Fruit fly (Drosophila melanogaster) whole organism, embryonic: ENCODE results near the gene Bug22.

Experiments
- CG10274 ChIP-seq: fragments of 200-800 bp; sonication (Bioruptor generic); optimal IDR thresholded peaks from 3 replicates; lab custom pipeline; 2017; ENCODE audit warnings: missing biosample characterization, mild to moderate bottlenecking, missing genetic modification characterization
- CG10654 ChIP-seq: fragments of 200-800 bp; sonication (Bioruptor generic); optimal IDR thresholded peaks from 2 replicates; lab custom pipeline; 2016; ENCODE audit warnings: missing biosample characterization, missing genetic modification characterization
- CG11695 ChIP-seq: fragments of 200-800 bp; sonication (Bioruptor generic); IDR thresholded peaks from 3 replicates; pipeline ENCODE4 v1.3.6; 2022; ENCODE audit warnings: missing biosample characterization, missing genetic modification characterization
- CG11723 ChIP-seq: fragments of 200-800 bp; sonication (Bioruptor generic); optimal IDR thresholded peaks from 2 replicates; lab custom pipeline; 2017; ENCODE audit warnings: missing biosample characterization, mild to moderate bottlenecking, missing genetic modification characterization
- CG1233 ChIP-seq: fragments of 200-800 bp; sonication (Bioruptor generic); optimal IDR thresholded peaks from 4 replicates; lab custom pipeline; 2018; ENCODE audit warnings: missing biosample characterization, mild to moderate bottlenecking, missing genetic modification characterization
- CG13624 ChIP-seq: fragments of 200-800 bp; sonication (Bioruptor generic); optimal IDR thresholded peaks from 2 replicates; lab custom pipeline; 2016; ENCODE audit warnings: missing biosample characterization, missing genetic modification characterization
- CG14860 ChIP-seq: fragments of 200-800 bp; sonication (Bioruptor generic); IDR thresholded peaks from 3 replicates; pipeline ENCODE4 v1.3.6; 2022; ENCODE audit warnings: missing biosample characterization, missing genetic modification characterization; ENCODE audit not compliant: partially characterized antibody
- CG1647 ChIP-seq: fragments of 200-800 bp; sonication (Bioruptor generic); optimal IDR thresholded peaks from 3 replicates; lab custom pipeline; 2016; ENCODE audit warnings: missing biosample characterization, missing genetic modification characterization
- CG17612 ChIP-seq: fragments of 200-800 bp; sonication (Bioruptor generic); IDR thresholded peaks from 2 replicates; pipeline ENCODE4 v1.3.6; 2022; ENCODE audit warnings: missing biosample characterization, missing genetic modification characterization
- CG17829 ChIP-seq: fragments of 200-800 bp; optimal IDR thresholded peaks from 2 replicates; lab custom pipeline; 2019; ENCODE audit warnings: missing biosample characterization, mild to moderate bottlenecking, missing genetic modification characterization, moderate library complexity
- CG18476 ChIP-seq: fragments of 200-800 bp; sonication (Bioruptor generic); optimal IDR thresholded peaks from 2 replicates; lab custom pipeline; 2016; ENCODE audit warnings: missing biosample characterization, mild to moderate bottlenecking, missing genetic modification characterization
- CG18599 ChIP-seq: fragments of 200-800 bp; sonication (Bioruptor generic); optimal IDR thresholded peaks from 3 replicates; lab custom pipeline; 2017; ENCODE audit warnings: missing biosample characterization, missing genetic modification characterization, mild to moderate bottlenecking, moderate library complexity, missing genetic modification reagents
- CG31365 ChIP-seq: fragments of 200-800 bp; sonication (Bioruptor generic); optimal IDR thresholded peaks from 2 replicates; lab custom pipeline; 2018; ENCODE audit warnings: missing biosample characterization, mild to moderate bottlenecking, missing genetic modification characterization
- CG31441 ChIP-seq: fragments of 200-800 bp; sonication (Bioruptor generic); IDR thresholded peaks from 2 replicates; pipeline ENCODE4 v1.3.6; 2022; ENCODE audit warnings: missing biosample characterization, missing genetic modification characterization
- CG3407 ChIP-seq: fragments of 200-800 bp; sonication (Bioruptor generic); optimal IDR thresholded peaks from 2 replicates; lab custom pipeline; 2018; ENCODE audit warnings: missing biosample characterization, mild to moderate bottlenecking, missing genetic modification characterization
- CG3995 ChIP-seq: fragments of 200-800 bp; sonication (Bioruptor generic); optimal IDR thresholded peaks from 3 replicates; lab custom pipeline; 2016; ENCODE audit warnings: missing biosample characterization, missing genetic modification characterization
- CG7839 ChIP-seq: fragments of 200-800 bp; sonication (Bioruptor generic); optimal IDR thresholded peaks from 3 replicates; lab custom pipeline; 2018; ENCODE audit warnings: missing biosample characterization, mild to moderate bottlenecking, missing genetic modification characterization, moderate library complexity
- CG8359 ChIP-seq: fragments of 200-800 bp; sonication (Bioruptor generic); optimal IDR thresholded peaks from 2 replicates; lab custom pipeline; 2017; ENCODE audit warnings: missing biosample characterization, mild to moderate bottlenecking, missing genetic modification characterization, borderline replicate concordance
- Camta ChIP-seq: fragments of 200-800 bp; sonication (Bioruptor generic); optimal IDR thresholded peaks from 2 replicates; lab custom pipeline; 2016; ENCODE audit warnings: missing biosample characterization, missing genetic modification characterization
- Chrac-16 ChIP-seq: fragments of 200-800 bp; sonication (Bioruptor generic); optimal IDR thresholded peaks from 3 replicates; lab custom pipeline; 2016; ENCODE audit warnings: missing biosample characterization, missing genetic modification characterization
- CoRest ChIP-seq: fragments of 200-800 bp; sonication (Bioruptor generic); optimal IDR thresholded peaks from 3 replicates; lab custom pipeline; 2018; ENCODE audit warnings: missing biosample characterization, mild to moderate bottlenecking, missing genetic modification characterization, moderate library complexity
- Dp ChIP-seq: fragments of 200-800 bp; sonication (Bioruptor generic); optimal IDR thresholded peaks from 2 replicates; lab custom pipeline; 2018; ENCODE audit warnings: missing biosample characterization, mild to moderate bottlenecking, missing genetic modification characterization, moderate library complexity
- Fer1 ChIP-seq: fragments of 200-800 bp; sonication (Bioruptor generic); optimal IDR thresholded peaks from 2 replicates; lab custom pipeline; 2017; ENCODE audit warnings: missing biosample characterization, mild to moderate bottlenecking, missing genetic modification characterization
- Fer3 ChIP-seq: fragments of 200-800 bp; sonication (Bioruptor generic); optimal IDR thresholded peaks from 2 replicates; lab custom pipeline; 2018; ENCODE audit warnings: missing biosample characterization, mild to moderate bottlenecking, missing genetic modification characterization, moderate library complexity
- HLH3B ChIP-seq: fragments of 200-800 bp; sonication (Bioruptor generic); IDR thresholded peaks from 2 replicates; pipeline ENCODE4 v1.3.6; 2022; ENCODE audit warnings: missing biosample characterization, missing genetic modification characterization
- HLH54F ChIP-seq: fragments of 200-800 bp; sonication (Bioruptor generic); optimal IDR thresholded peaks from 3 replicates; lab custom pipeline; 2016; ENCODE audit warnings: missing biosample characterization, missing genetic modification characterization
- Hr78 ChIP-seq, 2 experiments: fragments of 200-800 bp in 1 of 2; fragments of >200 bp in 1 of 2; sonication (Bioruptor generic) in 1 of 2; optimal IDR thresholded peaks; 2 replicates each; lab custom pipeline; 2017 to 2019; ENCODE audit warnings: missing biosample characterization in 2 of 2, missing genetic modification characterization in 2 of 2, mild to moderate bottlenecking in 1 of 2, moderate library complexity in 1 of 2
- Lpt ChIP-seq: fragments of >200 bp; optimal IDR thresholded peaks from 2 replicates; lab custom pipeline; 2018; ENCODE audit warnings: missing biosample characterization, missing genetic modification characterization
- Rfx ChIP-seq: fragments of 200-800 bp; sonication (Bioruptor generic); IDR thresholded peaks from 2 replicates; pipeline ENCODE4 v1.3.6; 2022; ENCODE audit warnings: missing biosample characterization, missing genetic modification characterization
- Sry-β ChIP-seq: fragments of 200-800 bp; sonication (Bioruptor generic); optimal IDR thresholded peaks from 2 replicates; lab custom pipeline; 2018; ENCODE audit warnings: missing biosample characterization, mild to moderate bottlenecking, missing genetic modification characterization, moderate library complexity
- Ssrp ChIP-seq: fragments of 200-800 bp; sonication (Bioruptor generic); optimal IDR thresholded peaks from 2 replicates; lab custom pipeline; 2018; ENCODE audit warnings: missing biosample characterization, mild to moderate bottlenecking, missing genetic modification characterization, moderate library complexity
- Usf ChIP-seq: fragments of 200-800 bp; sonication (Bioruptor generic); optimal IDR thresholded peaks from 2 replicates; lab custom pipeline; 2017; ENCODE audit warnings: missing genotype, missing biosample characterization, missing genetic modification characterization
- Xrp1 ChIP-seq: fragments of 200-800 bp; sonication (Bioruptor generic); IDR thresholded peaks from 2 replicates; pipeline ENCODE4 v1.3.6; 2022; ENCODE audit warnings: missing biosample characterization, missing genetic modification characterization
- ato ChIP-seq: fragments of 200-800 bp; sonication (Bioruptor generic); IDR thresholded peaks from 2 replicates; pipeline ENCODE4 v1.3.6; 2022; ENCODE audit warnings: missing biosample characterization, missing genetic modification characterization; ENCODE audit not compliant: partially characterized antibody
- btn ChIP-seq: fragments of 200-800 bp; sonication (Bioruptor generic); optimal IDR thresholded peaks from 2 replicates; lab custom pipeline; 2016; ENCODE audit warnings: missing biosample characterization, missing genetic modification characterization
- chm ChIP-seq: fragments of 200-800 bp; sonication (Bioruptor generic); IDR thresholded peaks from 2 replicates; pipeline ENCODE4 v1.3.6; 2022; ENCODE audit warnings: missing biosample characterization, missing genetic modification characterization
- croc ChIP-seq: fragments of 200-800 bp; sonication (Bioruptor generic); conservative IDR thresholded peaks from 3 replicates; pipeline ENCODE4 v1.3.6; 2022; ENCODE audit warnings: missing biosample characterization, missing genetic modification characterization
- gro ChIP-seq: fragments of 200-800 bp; sonication (Bioruptor generic); optimal IDR thresholded peaks from 2 replicates; lab custom pipeline; 2016; ENCODE audit warnings: missing biosample characterization, missing genetic modification characterization
- hkb ChIP-seq, 2 experiments: fragments of 200-800 bp in 1 of 2; fragments of >200 bp in 1 of 2; sonication (Bioruptor generic) in 1 of 2; IDR thresholded peaks in 1 of 2; optimal IDR thresholded peaks in 1 of 2; 2 replicates each; pipeline versions ENCODE4 v1.3.6 to Lab custom; 2017 to 2022; ENCODE audit warnings: missing biosample characterization in 1 of 2, missing genetic modification characterization in 1 of 2
- hth ChIP-seq: fragments of >200 bp; optimal IDR thresholded peaks from 2 replicates; lab custom pipeline; 2017; ENCODE audit warnings: inconsistent platforms
- ind ChIP-seq: fragments of 200-800 bp; sonication (Bioruptor generic); optimal IDR thresholded peaks from 3 replicates; lab custom pipeline; 2016; ENCODE audit warnings: missing biosample characterization, missing genetic modification characterization
- jumu ChIP-seq: fragments of 200-800 bp; sonication (Bioruptor generic); optimal IDR thresholded peaks from 3 replicates; lab custom pipeline; 2016; ENCODE audit warnings: missing biosample characterization, missing genetic modification characterization
- kah ChIP-seq: fragments of 200-800 bp; sonication (Bioruptor generic); optimal IDR thresholded peaks from 2 replicates; lab custom pipeline; 2018; ENCODE audit warnings: missing biosample characterization, mild to moderate bottlenecking, missing genetic modification characterization
- lmd ChIP-seq: fragments of 200-800 bp; sonication (Bioruptor generic); IDR thresholded peaks from 2 replicates; pipeline ENCODE4 v1.3.6; 2022; ENCODE audit warnings: missing biosample characterization, missing genetic modification characterization
- lov ChIP-seq, 2 experiments: fragments of 200-800 bp in 1 of 2; fragments of >200 bp in 1 of 2; sonication (Bioruptor generic) in 1 of 2; IDR thresholded peaks in 1 of 2; optimal IDR thresholded peaks in 1 of 2; 2 replicates in 1 of 2; 3 replicates in 1 of 2; pipeline versions ENCODE4 v1.3.6 to Lab custom; 2017 to 2022; ENCODE audit warnings: missing biosample characterization in 1 of 2, missing genetic modification characterization in 1 of 2
- pho ChIP-seq: fragments of 200-800 bp; sonication (Bioruptor generic); optimal IDR thresholded peaks from 2 replicates; lab custom pipeline; 2016; ENCODE audit warnings: missing biosample characterization, missing genetic modification characterization
- ranshi ChIP-seq: fragments of 200-800 bp; sonication (Bioruptor generic); IDR thresholded peaks from 2 replicates; pipeline ENCODE4 v1.3.6; 2022; ENCODE audit warnings: missing biosample characterization, missing genetic modification characterization
- scrt ChIP-seq: fragments of 200-800 bp; sonication (Bioruptor generic); optimal IDR thresholded peaks from 2 replicates; lab custom pipeline; 2018; ENCODE audit warnings: missing biosample characterization, mild to moderate bottlenecking, missing genetic modification characterization, moderate library complexity
- ttk ChIP-seq: fragments of 200-800 bp; sonication (Bioruptor generic); IDR thresholded peaks from 2 replicates; pipeline ENCODE4 v2.1.2; 2022; ENCODE audit warnings: missing biosample characterization, missing genetic modification characterization
- usp ChIP-seq: fragments of >200 bp; optimal IDR thresholded peaks from 2 replicates; lab custom pipeline; 2017; ENCODE audit warnings: missing biosample characterization, missing genetic modification characterization

Gene Bug22

dm6 chr2L:10466865-10467270, 36.1 kb upstream of the Bug22 start:
- TF ChIP-seq hkb (optimal IDR thresholded peaks at IDR 0.05; lab: Kevin White, UChicago) (no peak), hkb (GFP tag; IDR thresholded peaks at IDR 0.05; lab: Robert Waterston, UW) (peak; percentile 28; the same call in 1 of the 2 replicates), CG13624 (GFP tag; lab: Kevin White, UChicago) (peak; percentile 52), usp (no peak), pho (GFP tag; lab: Kevin White, UChicago) (no peak), CG18476 (GFP tag; lab: Kevin White, UChicago) (peak; percentile 46), HLH54F (GFP tag; lab: Kevin White, UChicago) (no peak), ind (peak; percentile 58), CG31441 (peak; percentile 78), CG1233 (peak; percentile 36), CG10654 (GFP tag; lab: Kevin White, UChicago) (peak; percentile 49), ato (GFP tag; lab: Robert Waterston, UW) (no peak), CG1647 (GFP tag; lab: Kevin White, UChicago) (peak; percentile 14), gro (GFP tag; lab: Kevin White, UChicago) (no peak), CG11723 (GFP tag; lab: Kevin White, UChicago) (peak; percentile 58), ranshi (0 out of 2 replicates have a peak, but pooled peaks have one; percentile 20), CG11695 (GFP tag; lab: Robert Waterston, UW) (peak; percentile 54; the same call in 2 of the 3 replicates), CoRest (tag; lab: Kevin White, UChicago) (peak; percentile 74), CG10274 (GFP tag; lab: Kevin White, UChicago) (peak; percentile 28), Usf (peak; percentile 15), CG3407 (GFP tag; lab: Kevin White, UChicago) (peak; percentile 33), Lpt (GFP tag; lab: Kevin White, UChicago) (no peak), croc (GFP tag; lab: Robert Waterston, UW) (peak; percentile 69), Camta (GFP tag; lab: Kevin White, UChicago) (peak; percentile 66), lmd (GFP tag; lab: Robert Waterston, UW) (peak; percentile 80), Xrp1 (GFP tag; lab: Robert Waterston, UW) (peak; percentile 78), CG17829 (tag; lab: Kevin White, UChicago) (peak; percentile 75), CG18599 (GFP tag; lab: Kevin White, UChicago) (peak; percentile 36), HLH3B (0 out of 2 replicates have a peak, but pooled peaks have one; percentile 15), Ssrp (tag; lab: Kevin White, UChicago) (peak; percentile 68), Dp (GFP tag; lab: Kevin White, UChicago) (no peak), Hr78 (GFP tag; optimal IDR thresholded peaks at IDR 0.05; lab: Kevin White, UChicago) (peak in 1 of 2 experiments; percentile 38), jumu (peak; percentile 53), lov (optimal IDR thresholded peaks at IDR 0.05; lab: Kevin White, UChicago) (no peak), lov (GFP tag; IDR thresholded peaks at IDR 0.05; lab: Robert Waterston, UW) (0 out of 3 replicates have a peak, but pooled peaks have one; percentile 54), CG8359 (peak; percentile 27), Rfx (GFP tag; lab: Robert Waterston, UW) (no peak), CG3995 (GFP tag; lab: Kevin White, UChicago) (no peak), btn (GFP tag; lab: Kevin White, UChicago) (peak; percentile 44), CG17612 (GFP tag; lab: Robert Waterston, UW) (no peak), Sry-β (no peak), kah (GFP tag; lab: Kevin White, UChicago) (peak; percentile 16), ttk (GFP tag; lab: Robert Waterston, UW) (peak; percentile 62), chm (GFP tag; lab: Robert Waterston, UW) (no peak), CG7839 (tag; lab: Kevin White, UChicago) (peak; percentile 78), CG14860 (no peak), scrt (GFP tag; lab: Kevin White, UChicago) (no peak), hth (lab: Kevin White, UChicago) (no peak), Chrac-16 (peak; percentile 55), Fer3 (peak; percentile 40), CG31365 (tag; lab: Kevin White, UChicago) (no peak), Fer1 (no peak)
